Worm (Caenorhabditis elegans): Measurements from ENCODE around the gene pes-4.

DNA sequence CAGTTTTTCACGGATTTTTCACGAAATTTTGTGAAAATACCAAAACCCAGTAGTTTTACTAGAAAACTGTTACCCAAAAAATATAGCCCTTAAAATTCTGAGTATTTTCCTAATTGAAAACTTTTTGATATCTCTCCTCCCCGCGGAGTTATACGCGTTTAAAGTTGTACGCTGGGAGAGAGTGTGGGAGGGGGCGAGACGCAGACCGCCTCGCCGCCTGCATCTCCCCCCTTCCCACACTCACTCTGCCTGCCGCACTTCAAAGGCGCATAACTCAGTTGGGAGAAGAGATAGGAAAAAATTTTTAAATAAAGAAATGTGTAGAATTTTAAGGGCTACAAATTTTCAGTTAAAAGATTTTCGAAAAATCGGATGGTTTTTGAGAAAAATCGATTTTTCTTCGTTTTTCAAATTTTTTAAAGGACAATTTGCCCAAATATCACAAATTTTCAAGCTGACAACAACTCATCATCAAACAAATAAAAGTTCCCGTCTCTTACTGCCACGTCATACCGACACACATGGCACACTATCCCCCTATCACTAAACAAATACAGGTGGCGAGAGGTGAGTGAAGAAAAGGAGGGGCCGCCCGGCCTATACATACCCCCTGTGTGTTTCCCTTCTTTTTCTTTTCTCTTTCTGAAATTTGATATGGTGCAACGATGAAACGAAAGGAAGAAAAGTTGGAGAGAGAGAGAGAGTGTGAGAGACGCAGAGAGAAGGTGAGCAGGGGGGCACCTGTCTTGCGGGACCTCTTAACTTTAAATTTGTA is 6.6 kb downstream of the pes-4 start:
- TF ChIP-seq cog-1 (tag; optimal IDR thresholded peaks at IDR 0.05) = no peak
- TF ChIP-seq ztf-23 (GFP tag; IDR thresholded peaks at IDR 0.05) = no peak
- no peak for TF ChIP-seq ref-1 (GFP tag; conservative IDR thresholded peaks at IDR 0.05)

Data from whole organism, midembryonic.